Fruit fly (Drosophila melanogaster) S2 (cell line): ENCODE data around the gene Ntf-2.

Experiments used
- CG8478 ChIP-seq: fragments of >200 bp; optimal IDR thresholded peaks from 2 replicates; lab custom pipeline; 2018
- CTCF ChIP-seq, 2 experiments: fragments of >200 bp; optimal IDR thresholded peaks; 2 replicates each; lab custom pipeline; 2018

DNA sequence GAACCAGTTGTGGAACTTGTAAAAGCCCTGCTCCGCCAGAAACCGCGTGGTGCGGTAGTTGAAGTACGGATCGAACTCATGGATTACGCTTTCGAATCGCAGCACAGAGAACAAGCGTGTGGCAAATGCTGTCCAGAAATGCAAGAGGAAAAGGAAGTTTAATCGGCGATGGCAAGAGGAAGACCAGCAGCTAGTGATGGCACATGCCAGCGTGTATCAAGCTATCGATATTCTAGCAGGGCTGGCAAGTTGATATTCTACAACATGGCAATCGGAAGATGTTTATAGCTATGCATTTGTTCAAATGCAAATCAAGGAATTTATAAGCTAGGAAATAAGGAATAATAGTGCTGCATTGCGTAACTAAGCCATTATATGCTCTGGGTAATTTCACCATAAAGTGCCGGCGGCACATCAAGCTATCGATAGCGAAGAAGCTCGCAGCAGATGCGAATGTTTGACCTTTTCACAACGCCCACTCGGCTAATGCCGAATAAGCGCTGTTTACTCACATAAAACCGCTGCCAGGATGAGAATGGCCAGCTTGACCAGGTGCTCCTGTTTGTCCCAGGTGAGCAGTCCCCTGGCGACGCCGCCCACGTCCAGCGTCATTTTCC, 17.9 kb downstream of the Ntf-2 start:
- no peak for TF ChIP-seq CG8478 (lab: Kevin White, UChicago)
- TF ChIP-seq CTCF (optimal IDR thresholded peaks at IDR 0.05; lab: Kevin White, UChicago) = no peak
